Worm (Caenorhabditis elegans) whole organism, L2 larva: ENCODE measurements around the gene T19D12.5.

Experiments
- C34F6.9 ChIP-seq: fragments of 150-350 bp; optimal IDR thresholded peaks from 2 replicates; lab custom pipeline; 2014; ENCODE audit warnings: missing biosample characterization, missing genetic modification characterization
- R02D3.7 ChIP-seq: fragments of 150-350 bp; optimal IDR thresholded peaks from 2 replicates; lab custom pipeline; 2014; ENCODE audit warnings: missing biosample characterization, missing genetic modification characterization
- Y55F3AM.14 ChIP-seq: fragments of 200-800 bp; sonication (Bioruptor generic); optimal IDR thresholded peaks from 2 replicates; lab custom pipeline; 2018; ENCODE audit warnings: mild to moderate bottlenecking, missing genetic modification characterization, missing compliant biosample characterization
- ZK546.5 ChIP-seq: sonication (generic microtip); optimal IDR thresholded peaks from 2 replicates; lab custom pipeline; 2017; ENCODE audit warnings: missing biosample characterization, missing genetic modification characterization
- alr-1 ChIP-seq: fragments of 150-350 bp; optimal IDR thresholded peaks from 2 replicates; lab custom pipeline; 2014; ENCODE audit warnings: missing biosample characterization, missing genetic modification characterization
- ama-1 ChIP-seq: fragments of 150-350 bp; optimal IDR thresholded peaks from 2 replicates; lab custom pipeline; 2018; ENCODE audit warnings: inconsistent platforms
- ceh-82 ChIP-seq: fragments of 150-350 bp; optimal IDR thresholded peaks from 2 replicates; lab custom pipeline; 2014; ENCODE audit warnings: missing biosample characterization, missing genetic modification characterization
- crh-2 ChIP-seq: sonication (generic microtip); optimal IDR thresholded peaks from 2 replicates; lab custom pipeline; 2017; ENCODE audit warnings: missing biosample characterization, missing genetic modification characterization
- dmd-4 ChIP-seq: sonication (generic microtip); optimal IDR thresholded peaks from 2 replicates; lab custom pipeline; 2017; ENCODE audit warnings: missing biosample characterization, missing genetic modification characterization
- fos-1 ChIP-seq: fragments of 150-350 bp; optimal IDR thresholded peaks from 2 replicates; lab custom pipeline; 2014; ENCODE audit warnings: missing biosample characterization, missing genetic modification characterization
- lin-39 ChIP-seq: fragments of 150-350 bp; optimal IDR thresholded peaks from 2 replicates; lab custom pipeline; 2014; ENCODE audit warnings: missing biosample characterization, missing genetic modification reagents, missing genetic modification characterization
- lsy-2 ChIP-seq, 2 experiments: fragments of 150-350 bp in 1 of 2; sonication (generic microtip) in 1 of 2; optimal IDR thresholded peaks; 2 replicates each; lab custom pipeline; 2014 to 2017; ENCODE audit warnings: missing biosample characterization in 2 of 2, missing genetic modification characterization in 2 of 2
- mab-5 ChIP-seq: fragments of 150-350 bp; optimal IDR thresholded peaks from 2 replicates; lab custom pipeline; 2014; ENCODE audit warnings: missing biosample characterization, missing genetic modification characterization
- mbf-1 ChIP-seq: sonication (generic microtip); optimal IDR thresholded peaks from 2 replicates; lab custom pipeline; 2017; ENCODE audit warnings: missing biosample characterization, missing genetic modification characterization
- nhr-10 ChIP-seq: sonication (generic microtip); optimal IDR thresholded peaks from 2 replicates; lab custom pipeline; 2017; ENCODE audit warnings: missing biosample characterization, missing genetic modification characterization
- nhr-11 ChIP-seq: fragments of 150-350 bp; optimal IDR thresholded peaks from 2 replicates; lab custom pipeline; 2014; ENCODE audit warnings: missing biosample characterization, missing genetic modification characterization
- nhr-12 ChIP-seq: fragments of 150-350 bp; optimal IDR thresholded peaks from 2 replicates; lab custom pipeline; 2014; ENCODE audit warnings: missing biosample characterization, missing genetic modification characterization
- nhr-129 ChIP-seq: fragments of 150-350 bp; optimal IDR thresholded peaks from 2 replicates; lab custom pipeline; 2014; ENCODE audit warnings: missing biosample characterization, missing genetic modification characterization
- nhr-21 ChIP-seq: fragments of 150-350 bp; optimal IDR thresholded peaks from 2 replicates; lab custom pipeline; 2014; ENCODE audit warnings: missing biosample characterization, missing genetic modification characterization
- nhr-23 ChIP-seq: fragments of 150-350 bp; optimal IDR thresholded peaks from 2 replicates; lab custom pipeline; 2014; ENCODE audit warnings: missing biosample characterization, missing genetic modification reagents, missing genetic modification characterization
- nhr-237 ChIP-seq: fragments of 150-350 bp; optimal IDR thresholded peaks from 2 replicates; lab custom pipeline; 2014; ENCODE audit warnings: missing biosample characterization, missing genetic modification characterization
- nhr-6 ChIP-seq: fragments of 150-350 bp; optimal IDR thresholded peaks from 2 replicates; lab custom pipeline; 2014; ENCODE audit warnings: missing biosample characterization, missing genetic modification characterization
- nhr-77 ChIP-seq: fragments of 150-350 bp; optimal IDR thresholded peaks from 2 replicates; lab custom pipeline; 2014; ENCODE audit warnings: missing biosample characterization, missing genetic modification characterization
- sem-4 ChIP-seq: fragments of 150-350 bp; optimal IDR thresholded peaks from 2 replicates; lab custom pipeline; 2014; ENCODE audit warnings: missing biosample characterization, missing genetic modification reagents, missing genetic modification characterization
- sma-3 ChIP-seq: sonication (generic microtip); optimal IDR thresholded peaks from 2 replicates; lab custom pipeline; 2016; ENCODE audit warnings: missing genetic modification reagents, missing genetic modification characterization, missing compliant biosample characterization
- sma-9 ChIP-seq, 2 experiments: fragments of 150-350 bp in 1 of 2; sonication (generic microtip) in 1 of 2; optimal IDR thresholded peaks; 2 replicates each; lab custom pipeline; 2014 to 2016; ENCODE audit warnings: missing genetic modification characterization in 2 of 2, mild to moderate bottlenecking in 1 of 2, missing biosample characterization in 1 of 2, missing compliant biosample characterization in 1 of 2, missing genetic modification reagents in 1 of 2, moderate library complexity in 1 of 2
- snpc-4 ChIP-seq: fragments of 150-350 bp; optimal IDR thresholded peaks from 2 replicates; lab custom pipeline; 2014; ENCODE audit warnings: missing biosample characterization, missing genetic modification characterization
- unc-62 ChIP-seq: fragments of 150-350 bp; optimal IDR thresholded peaks from 2 replicates; lab custom pipeline; 2014; ENCODE audit warnings: missing biosample characterization, missing genetic modification reagents, missing genetic modification characterization
- ztf-1 ChIP-seq: fragments of 200-800 bp; sonication (Bioruptor generic); conservative IDR thresholded peaks from 2 replicates; pipeline ENCODE4 v1.3.6; 2022; ENCODE audit warnings: missing genetic modification characterization, missing compliant biosample characterization
- ztf-11 ChIP-seq: sonication (generic microtip); optimal IDR thresholded peaks from 2 replicates; lab custom pipeline; 2017; ENCODE audit warnings: missing biosample characterization, missing genetic modification characterization

Gene T19D12.5

DNA sequence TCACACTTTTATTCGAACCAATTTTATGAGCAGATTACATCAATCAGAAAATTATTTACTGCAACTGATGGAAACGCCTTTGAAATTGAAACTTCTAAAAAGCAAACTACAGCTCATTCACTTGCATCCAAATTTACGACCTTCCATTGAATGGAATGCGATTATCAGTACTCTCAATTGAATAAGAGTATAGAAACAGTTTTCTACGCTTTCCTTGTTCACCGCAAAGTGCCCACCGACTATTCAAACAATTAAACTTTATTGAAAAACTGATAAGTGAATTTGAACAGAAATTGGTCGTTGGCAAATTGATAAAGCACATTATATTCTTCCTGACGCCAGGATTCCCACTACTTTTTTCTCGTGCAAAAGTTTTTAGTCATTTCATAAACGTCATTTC, 29.9 kb upstream of the T19D12.5 start:
- TF ChIP-seq nhr-10 (tag; lab: Kevin White, UChicago) = no peak
- TF ChIP-seq mab-5 (tag; lab: Kevin White, UChicago) = no peak
- TF ChIP-seq fos-1 = peak; percentile 81
- TF ChIP-seq snpc-4 (tag; lab: Kevin White, UChicago) = no peak
- TF ChIP-seq lsy-2 (tag; optimal IDR thresholded peaks at IDR 0.05; lab: Kevin White, UChicago) = no peak
- no peak for TF ChIP-seq ceh-82
- no peak for TF ChIP-seq nhr-12
- no peak for TF ChIP-seq crh-2 (tag; lab: Kevin White, UChicago)
- TF ChIP-seq R02D3.7 (tag; lab: Kevin White, UChicago) = no peak
- no peak for TF ChIP-seq ztf-11 (tag; lab: Kevin White, UChicago)
- TF ChIP-seq nhr-129 = no peak
- no peak for TF ChIP-seq dmd-4 (tag; lab: Kevin White, UChicago)
- TF ChIP-seq nhr-237 (tag; lab: Kevin White, UChicago) = no peak
- no peak for TF ChIP-seq nhr-77 (tag; lab: Kevin White, UChicago)
- no peak for TF ChIP-seq sem-4 (tag; lab: Kevin White, UChicago)
- no peak for TF ChIP-seq sma-3 (GFP tag; lab: Kevin White, UChicago)
- TF ChIP-seq sma-9 (GFP tag; optimal IDR thresholded peaks at IDR 0.05; lab: Kevin White, UChicago) = peak; percentile 14
- TF ChIP-seq sma-9 (tag; optimal IDR thresholded peaks at IDR 0.05; lab: Kevin White, UChicago) = no peak
- TF ChIP-seq, all 48 proteins: peak for 2

DNA sequence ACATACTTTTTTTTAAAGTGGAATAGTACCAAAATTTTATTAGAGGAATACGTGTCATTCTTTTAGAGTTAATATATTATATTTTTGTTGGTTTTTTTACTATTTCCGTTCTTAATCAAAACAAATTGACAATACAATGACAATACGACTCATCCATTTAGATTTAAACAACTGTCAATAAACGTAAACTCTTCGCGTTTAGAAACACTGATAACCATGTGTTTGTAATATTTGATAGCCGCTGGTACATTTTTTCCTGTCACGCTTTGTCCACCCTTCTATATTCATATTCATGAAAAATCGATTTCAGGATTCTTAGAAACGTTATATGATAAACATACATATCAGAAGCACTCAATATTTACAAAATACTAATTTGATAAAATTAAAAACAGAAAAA, 27.8 kb upstream of the T19D12.5 start:
- TF ChIP-seq nhr-10 (tag; lab: Kevin White, UChicago) (no peak), unc-62 (GFP tag; lab: Kevin White, UChicago) (no peak), ama-1 (no peak), fos-1 (peak; percentile 30)
- TF ChIP-seq, all 48 proteins: peak for 1

DNA sequence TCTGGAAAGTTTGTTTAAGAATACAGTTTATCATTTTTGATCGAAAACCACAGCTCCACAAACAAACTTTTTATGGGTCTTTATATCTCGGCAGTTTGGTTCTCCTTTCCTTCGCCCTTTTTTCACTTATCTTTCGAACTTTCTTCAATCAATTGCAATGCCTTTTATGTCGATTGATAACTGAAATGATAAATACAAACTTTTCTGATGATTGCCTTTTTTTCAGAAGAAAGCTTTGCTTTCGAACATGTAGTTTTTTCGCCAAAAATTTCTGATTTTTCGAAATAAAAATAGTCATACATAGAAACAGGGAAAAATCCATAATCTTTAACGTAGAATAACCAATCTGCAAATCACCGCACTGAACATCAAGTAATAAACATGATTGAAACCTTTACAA, 25.2 kb upstream of the T19D12.5 start, which contains the start of gene T19D12.2:
T19D12.2 (plus strand) TSS at position 125 of the 400 bp plus-strand sequence.
- TF ChIP-seq nhr-21 (tag; lab: Kevin White, UChicago) = no peak
- TF ChIP-seq fos-1 = peak; percentile 82

DNA sequence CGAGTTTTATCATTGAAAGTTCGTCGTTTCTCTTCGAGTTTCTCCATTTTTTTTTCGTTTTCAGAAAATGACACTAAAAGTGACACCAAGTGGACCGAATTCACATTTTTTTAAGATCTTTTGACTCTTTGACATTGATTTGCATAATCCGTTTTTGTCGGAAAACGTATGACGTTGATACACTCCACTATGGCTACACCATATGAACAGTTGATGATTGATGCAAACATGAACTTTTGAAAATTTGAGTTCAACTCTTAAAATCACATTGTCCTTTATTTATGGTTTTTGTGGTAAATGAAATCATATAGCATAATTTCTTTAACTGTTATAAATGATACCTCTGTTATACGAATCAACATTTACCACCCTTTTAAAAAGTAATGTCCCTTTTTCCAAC, 22.7 kb upstream of the T19D12.5 start, which contains the start of gene T19D12.10:
T19D12.10 (minus strand) TSS at position 101 of the 400 bp plus-strand sequence.
- TF ChIP-seq ama-1 = no peak
- TF ChIP-seq nhr-23 (tag; lab: Kevin White, UChicago) = no peak

DNA sequence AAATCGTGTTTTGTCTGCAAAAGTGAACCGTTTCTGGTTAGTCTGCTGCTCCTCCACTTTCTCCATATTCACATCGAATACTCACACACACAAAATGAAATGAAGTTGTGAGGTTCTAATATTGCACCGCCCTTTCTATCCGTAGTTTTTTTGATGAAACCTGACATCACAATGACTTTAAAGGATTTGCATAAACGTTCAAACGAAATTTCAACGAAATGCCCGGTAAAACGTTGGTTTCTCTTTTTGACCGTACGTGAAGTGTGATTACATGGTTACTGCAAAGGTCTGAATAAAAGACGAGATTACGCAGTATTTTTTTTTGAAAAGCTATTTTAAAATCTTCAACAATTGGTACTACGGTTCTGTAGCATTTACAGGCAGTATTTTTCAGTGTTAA, 18.2 kb upstream of the T19D12.5 start, which contains the start of gene T19D12.9:
T19D12.9 (minus strand) TSS at position 101 of the 400 bp plus-strand sequence.
- TF ChIP-seq nhr-23 (tag; lab: Kevin White, UChicago) (no peak), ztf-11 (tag; lab: Kevin White, UChicago) (no peak), lin-39 (no peak), ZK546.5 (tag; lab: Kevin White, UChicago) (no peak), nhr-11 (tag; lab: Kevin White, UChicago) (no peak), C34F6.9 (tag; lab: Kevin White, UChicago) (no peak)

DNA sequence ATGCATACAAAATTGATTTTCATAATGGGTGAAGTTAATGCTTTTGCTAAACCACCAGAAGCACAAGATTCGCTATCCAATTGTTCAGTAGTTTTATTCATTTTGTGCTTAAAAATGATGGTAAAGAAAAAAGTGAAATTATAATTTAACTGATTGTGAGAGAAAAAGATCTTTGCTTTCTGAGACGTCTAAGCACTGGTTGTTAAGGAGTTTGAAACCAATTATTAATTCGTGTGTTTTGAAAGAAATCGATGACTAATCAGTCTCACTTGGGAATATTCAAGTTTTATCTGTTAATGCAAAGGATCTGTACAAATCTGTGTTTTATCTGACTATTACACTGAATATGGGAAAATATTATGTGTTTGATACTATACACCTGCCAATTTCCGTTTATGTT, 15.7 kb upstream of the T19D12.5 start, which contains the start of gene sra-26:
sra-26 (minus strand) TSS at position 101 of the 400 bp plus-strand sequence.
- no peak for TF ChIP-seq ztf-1 (GFP tag; lab: Robert Waterston, UW)

DNA sequence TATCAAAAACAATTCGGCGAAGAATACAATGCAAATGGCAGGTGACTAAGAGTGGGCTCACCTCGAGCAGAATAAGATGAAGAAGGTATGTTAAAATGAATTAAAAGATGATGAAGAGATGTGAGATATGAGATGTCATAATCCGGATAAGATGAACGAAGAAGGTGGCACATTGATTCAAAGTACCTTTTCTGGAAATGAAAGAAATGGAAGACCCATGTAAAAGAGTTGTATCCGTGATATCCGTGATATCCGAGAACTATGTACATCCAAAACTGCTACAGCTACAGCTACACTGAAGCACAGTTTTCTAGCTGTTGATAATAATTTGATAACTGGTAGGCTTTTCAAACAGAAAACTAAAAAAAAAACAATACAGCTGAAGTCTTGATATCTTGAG, 13.0 kb upstream of the T19D12.5 start, which contains the start of gene oig-8:
oig-8 (minus strand) TSS at position 101 of the 400 bp plus-strand sequence.
- TF ChIP-seq lsy-2 (tag; optimal IDR thresholded peaks at IDR 0.05; lab: Kevin White, UChicago) (no peak), mbf-1 (no peak), alr-1 (tag; lab: Kevin White, UChicago) (no peak), ztf-11 (tag; lab: Kevin White, UChicago) (no peak), lin-39 (no peak), nhr-10 (tag; lab: Kevin White, UChicago) (no peak), C34F6.9 (tag; lab: Kevin White, UChicago) (no peak), Y55F3AM.14 (GFP tag; lab: Kevin White, UChicago) (no peak), nhr-6 (tag; lab: Kevin White, UChicago) (no peak)
- TF ChIP-seq, all 48 proteins: peak for 0
